Fruit fly (Drosophila melanogaster) whole organism, pupa: ENCODE results near the gene Mbs.

ENCODE experiments used
- CG10348 ChIP-seq: fragments of 200-800 bp; sonication (Bioruptor generic); IDR thresholded peaks from 2 replicates; pipeline ENCODE4 v1.3.6; 2022; ENCODE audit warnings: missing biosample characterization, missing genetic modification characterization
- CG12605 ChIP-seq: fragments of 200-800 bp; sonication (Bioruptor generic); IDR thresholded peaks from 2 replicates; pipeline ENCODE4 v1.3.6; 2022; ENCODE audit warnings: missing biosample characterization, missing genetic modification characterization
- CG14655 ChIP-seq: fragments of 200-800 bp; sonication (Bioruptor generic); optimal IDR thresholded peaks from 3 replicates; lab custom pipeline; 2017; ENCODE audit warnings: mild to moderate bottlenecking, missing biosample characterization, missing genetic modification reagents, missing genetic modification characterization
- CG32121 ChIP-seq: fragments of 200-800 bp; sonication (Bioruptor generic); IDR thresholded peaks from 2 replicates; pipeline ENCODE4 v1.3.6; 2022; ENCODE audit warnings: missing biosample characterization, missing genetic modification characterization
- CG4496 ChIP-seq: fragments of 200-800 bp; sonication (Bioruptor generic); IDR thresholded peaks from 3 replicates; pipeline ENCODE4 v1.3.6; 2022; ENCODE audit warnings: missing biosample characterization, missing genetic modification characterization
- CG8159 ChIP-seq: fragments of 200-800 bp; sonication (Bioruptor generic); optimal IDR thresholded peaks from 3 replicates; lab custom pipeline; 2018; ENCODE audit warnings: missing biosample characterization, mild to moderate bottlenecking, missing genetic modification characterization, moderate library complexity
- CG8301 ChIP-seq: fragments of 200-800 bp; sonication (Bioruptor generic); optimal IDR thresholded peaks from 2 replicates; lab custom pipeline; 2018; ENCODE audit warnings: missing biosample characterization, mild to moderate bottlenecking, missing genetic modification characterization
- CG9948 ChIP-seq: fragments of 200-800 bp; sonication (Bioruptor generic); optimal IDR thresholded peaks from 2 replicates; lab custom pipeline; 2018; ENCODE audit warnings: missing biosample characterization, mild to moderate bottlenecking, missing genetic modification characterization, moderate library complexity
- EcR ChIP-seq: fragments of 200-800 bp; sonication (Bioruptor generic); optimal IDR thresholded peaks from 3 replicates; lab custom pipeline; 2019; ENCODE audit warnings: missing biosample characterization, missing genetic modification characterization, mild to moderate bottlenecking, moderate library complexity, missing genetic modification reagents
- Ets98B ChIP-seq: fragments of 200-800 bp; sonication (Bioruptor generic); IDR thresholded peaks from 2 replicates; pipeline ENCODE4 v1.3.6; 2022; ENCODE audit warnings: missing biosample characterization, missing genetic modification characterization
- Pif1A ChIP-seq: fragments of 200-800 bp; sonication (Bioruptor generic); optimal IDR thresholded peaks from 3 replicates; lab custom pipeline; 2016; ENCODE audit warnings: missing biosample characterization, missing genetic modification characterization
- Snoo ChIP-seq: fragments of 200-800 bp; sonication (Bioruptor generic); optimal IDR thresholded peaks from 3 replicates; lab custom pipeline; 2017; ENCODE audit warnings: missing biosample characterization, mild to moderate bottlenecking, missing genetic modification characterization, inconsistent platforms

- peak; percentile 54; the same call in 1 of the 2 replicates for TF ChIP-seq CG12605
- TF ChIP-seq Pif1A, result peak; percentile 46
- TF ChIP-seq CG8159 (tag; lab: Kevin White, UChicago), result peak; percentile 29
- TF ChIP-seq CG4496 (GFP tag; lab: Robert Waterston, UW), result peak; percentile 79
- TF ChIP-seq CG9948, result no peak
- peak; percentile 80 for TF ChIP-seq Ets98B (GFP tag; lab: Robert Waterston, UW)
- TF ChIP-seq Snoo (tag; lab: Kevin White, UChicago), result peak; percentile 33
- TF ChIP-seq CG8301 (tag; lab: Kevin White, UChicago), result peak; percentile 57
- TF ChIP-seq CG32121 (GFP tag; lab: Robert Waterston, UW), result peak; percentile 66
- TF ChIP-seq CG14655 (GFP tag; lab: Kevin White, UChicago), result peak; percentile 74
- peak; percentile 65 for TF ChIP-seq EcR (GFP tag; lab: Kevin White, UChicago)
- TF ChIP-seq CG10348 (GFP tag; lab: Robert Waterston, UW), result no peak
These were observed 10.3 kb upstream of the Mbs start for dm6 chr3L:16041260-16042079.
